Worm (Caenorhabditis elegans): ENCODE data around the gene slcr-46.1.

- TF ChIP-seq sma-3 (GFP tag; optimal IDR thresholded peaks at IDR 0.05) (no peak), egl-27 (tag; optimal IDR thresholded peaks at IDR 0.05) (no peak), ama-1 (optimal IDR thresholded peaks at IDR 0.05) (no peak), skn-1 (tag; optimal IDR thresholded peaks at IDR 0.05) (no peak), elt-3 (tag; optimal IDR thresholded peaks at IDR 0.05) (no peak), lsy-2 (tag; optimal IDR thresholded peaks at IDR 0.05) (peak; percentile 28 to 54), nhr-25 (tag; optimal IDR thresholded peaks at IDR 0.05) (no peak)
Observed at ce11 chrX:4635643-4636042, 3.5 kb downstream of the slcr-46.1 start.

Measured in whole organism, L2 larva.